Fruit fly (Drosophila melanogaster): ENCODE data around the gene Blos3.
A peak's percentile ranks its signal among the peaks of the same experiment; 100 is the strongest.

Gene Blos3

dm6 chr3L:18898770-18899278 is 28.8 kb downstream of the Blos3 start, which contains the start of gene RpL26 (continued):
- TF ChIP-seq Fer1 (GFP tag; optimal IDR thresholded peaks at IDR 0.05), result peak; percentile 73
- peak; percentile 54 for TF ChIP-seq en (GFP tag; optimal IDR thresholded peaks at IDR 0.05)
- TF ChIP-seq Gug (GFP tag; IDR thresholded peaks at IDR 0.05), result peak; percentile 67; the same call in 2 of the 4 replicates
- peak; percentile 7 for TF ChIP-seq CG10274 (GFP tag; optimal IDR thresholded peaks at IDR 0.05)
- no peak for TF ChIP-seq CG8281 (tag; optimal IDR thresholded peaks at IDR 0.05)
- peak; percentile 60 for TF ChIP-seq CG18262 (tag; optimal IDR thresholded peaks at IDR 0.05)
- TF ChIP-seq CG15073 (GFP tag; optimal IDR thresholded peaks at IDR 0.05), result peak; percentile 38
- TF ChIP-seq exex (tag; optimal IDR thresholded peaks at IDR 0.05), result peak; percentile 45
- TF ChIP-seq az2 (GFP tag; optimal IDR thresholded peaks at IDR 0.05), result peak; percentile 53
- peak; percentile 72 for TF ChIP-seq emc (GFP tag; optimal IDR thresholded peaks at IDR 0.05)
- TF ChIP-seq CG1647 (GFP tag; optimal IDR thresholded peaks at IDR 0.05), result peak; percentile 44
- TF ChIP-seq Fer2 (tag; optimal IDR thresholded peaks at IDR 0.05), result peak; percentile 53
- TF ChIP-seq CG13624 (GFP tag; optimal IDR thresholded peaks at IDR 0.05), result peak; percentile 92
- TF ChIP-seq CG4424 (GFP tag; optimal IDR thresholded peaks at IDR 0.05), result peak; percentile 58
- no peak for TF ChIP-seq Drgx (GFP tag; IDR thresholded peaks at IDR 0.05)
- peak; percentile 66 for TF ChIP-seq CG8388 (GFP tag; optimal IDR thresholded peaks at IDR 0.05)
- TF ChIP-seq Hmr (GFP tag; optimal IDR thresholded peaks at IDR 0.05), result no peak
- TF ChIP-seq Dref (GFP tag; IDR thresholded peaks at IDR 0.05), result peak; percentile 58
- peak; percentile 83 for TF ChIP-seq CG7786 (GFP tag; optimal IDR thresholded peaks at IDR 0.05)
- TF ChIP-seq TFAM (GFP tag; optimal IDR thresholded peaks at IDR 0.05), result no peak
- peak; percentile 77 for TF ChIP-seq twi (tag; optimal IDR thresholded peaks at IDR 0.05)
- TF ChIP-seq CG32767 (GFP tag; IDR thresholded peaks at IDR 0.05), result peak; percentile 22; the same call in 1 of the 2 replicates
- TF ChIP-seq run (tag; optimal IDR thresholded peaks at IDR 0.05), result no peak
- TF ChIP-seq Ada2b (GFP tag; IDR thresholded peaks at IDR 0.05), result 0 out of 2 replicates have a peak, but pooled peaks have one; percentile 19
- peak; percentile 34; the same call in 1 of the 2 replicates for TF ChIP-seq wor (GFP tag; IDR thresholded peaks at IDR 0.05)
- no peak for TF ChIP-seq gsb (GFP tag; IDR thresholded peaks at IDR 0.05)
- TF ChIP-seq BEAF-32 (GFP tag; optimal IDR thresholded peaks at IDR 0.05), result peak; percentile 100
- peak; percentile 55 for TF ChIP-seq CG4617 (GFP tag; optimal IDR thresholded peaks at IDR 0.05; ENCODE audit: borderline replicate concordance)
- no peak for TF ChIP-seq CG2875 (GFP tag; optimal IDR thresholded peaks at IDR 0.05)
- peak; percentile 83 for TF ChIP-seq CG12391 (tag; optimal IDR thresholded peaks at IDR 0.05)
- TF ChIP-seq dan (GFP tag; IDR thresholded peaks at IDR 0.05), result no peak
- TF ChIP-seq z (GFP tag; IDR thresholded peaks at IDR 0.05), result no peak
- no peak for TF ChIP-seq CG6683 (GFP tag; optimal IDR thresholded peaks at IDR 0.05)
- no peak for TF ChIP-seq salm (tag; optimal IDR thresholded peaks at IDR 0.05)
- TF ChIP-seq ranshi (GFP tag; IDR thresholded peaks at IDR 0.05), result 0 out of 2 replicates have a peak, but pooled peaks have one; percentile 61
- peak; percentile 91 for TF ChIP-seq CG6791 (GFP tag; IDR thresholded peaks at IDR 0.05; ENCODE audit: partially characterized antibody)
- TF ChIP-seq CG12155 (GFP tag; optimal IDR thresholded peaks at IDR 0.05), result peak; percentile 77
- TF ChIP-seq CG31365 (tag; optimal IDR thresholded peaks at IDR 0.05), result peak; percentile 29
- TF ChIP-seq Hr78 (GFP tag; optimal IDR thresholded peaks at IDR 0.05), result no peak
- peak; percentile 40 for TF ChIP-seq gfzf (GFP tag; optimal IDR thresholded peaks at IDR 0.05)
- TF ChIP-seq gem (tag; optimal IDR thresholded peaks at IDR 0.05), result peak; percentile 80
- peak; percentile 57 for TF ChIP-seq CG11398 (GFP tag; optimal IDR thresholded peaks at IDR 0.05)
- peak; percentile 99 for TF ChIP-seq knrl (GFP tag; IDR thresholded peaks at IDR 0.05; ENCODE audit: partially characterized antibody)
- peak; percentile 42; the same call in 1 of the 2 replicates for TF ChIP-seq ttk (GFP tag; IDR thresholded peaks at IDR 0.05)
- no peak for TF ChIP-seq corto (GFP tag; optimal IDR thresholded peaks at IDR 0.05)
- TF ChIP-seq CG13287 (GFP tag; IDR thresholded peaks at IDR 0.05; ENCODE audit: partially characterized antibody), result peak; percentile 93
- peak in 1 of 2 experiments; percentile 35 for TF ChIP-seq Eip74EF (GFP tag; optimal IDR thresholded peaks at IDR 0.05)
- peak; percentile 68 for TF ChIP-seq Meics (GFP tag; optimal IDR thresholded peaks at IDR 0.05)
